Worm (Caenorhabditis elegans) whole organism, L3 larva: Measurements from ENCODE around the gene F07C4.10.

Experiments
- R02D3.7 ChIP-seq: fragments of 150-350 bp; optimal IDR thresholded peaks from 2 replicates; lab custom pipeline; 2014; ENCODE audit warnings: missing biosample characterization, missing genetic modification characterization
- ZK546.5 ChIP-seq: sonication (generic microtip); optimal IDR thresholded peaks from 2 replicates; lab custom pipeline; 2017; ENCODE audit warnings: missing biosample characterization, missing genetic modification characterization
- aly-2 ChIP-seq: fragments of 150-350 bp; optimal IDR thresholded peaks from 2 replicates; lab custom pipeline; 2014; ENCODE audit warnings: missing biosample characterization, missing genetic modification characterization
- ama-1 ChIP-seq: fragments of 150-350 bp; optimal IDR thresholded peaks from 2 replicates; lab custom pipeline; 2018
- ceh-16 ChIP-seq: sonication (generic microtip); optimal IDR thresholded peaks from 2 replicates; lab custom pipeline; 2017; ENCODE audit warnings: missing biosample characterization, missing genetic modification characterization
- ceh-28 ChIP-seq: fragments of 150-350 bp; optimal IDR thresholded peaks from 2 replicates; lab custom pipeline; 2014; ENCODE audit warnings: missing biosample characterization, missing genetic modification reagents, missing genetic modification characterization
- ceh-82 ChIP-seq: fragments of 150-350 bp; optimal IDR thresholded peaks from 2 replicates; lab custom pipeline; 2014; ENCODE audit warnings: missing biosample characterization, missing genetic modification characterization
- ceh-9 ChIP-seq: sonication (generic microtip); optimal IDR thresholded peaks from 2 replicates; lab custom pipeline; 2018; ENCODE audit warnings: missing biosample characterization, missing genetic modification characterization
- egl-27 ChIP-seq: sonication (generic microtip); optimal IDR thresholded peaks from 4 replicates; lab custom pipeline; 2017; ENCODE audit warnings: missing biosample characterization, missing genetic modification reagents, missing genetic modification characterization
- egl-5 ChIP-seq: fragments of 150-350 bp; optimal IDR thresholded peaks from 2 replicates; lab custom pipeline; 2017; ENCODE audit warnings: missing biosample characterization, missing genetic modification reagents, missing genetic modification characterization, inconsistent platforms
- elt-1 ChIP-seq: fragments of 150-350 bp; optimal IDR thresholded peaks from 2 replicates; lab custom pipeline; 2014; ENCODE audit warnings: missing biosample characterization, missing genetic modification characterization
- elt-2 ChIP-seq: sonication (generic microtip); optimal IDR thresholded peaks from 2 replicates; lab custom pipeline; 2016; ENCODE audit warnings: missing genetic modification reagents, mild to moderate bottlenecking, missing genetic modification characterization, missing compliant biosample characterization
- elt-3 ChIP-seq, 3 experiments: fragments of 150-350 bp in 1 of 3; sonication (generic microtip) in 2 of 3; optimal IDR thresholded peaks; 2 replicates in 2 of 3; 4 replicates in 1 of 3; lab custom pipeline; 2014 to 2017; ENCODE audit warnings: missing biosample characterization in 3 of 3, missing genetic modification characterization in 3 of 3
- eor-1 ChIP-seq, 2 experiments: fragments of 150-350 bp; optimal IDR thresholded peaks; 2 replicates each; lab custom pipeline; 2014 to 2018; ENCODE audit warnings: missing biosample characterization in 2 of 2, missing genetic modification characterization in 2 of 2
- fkh-10 ChIP-seq: sonication (generic microtip); optimal IDR thresholded peaks from 2 replicates; lab custom pipeline; 2017; ENCODE audit warnings: missing biosample characterization, missing genetic modification reagents, missing genetic modification characterization
- fos-1 ChIP-seq: fragments of 150-350 bp; optimal IDR thresholded peaks from 2 replicates; lab custom pipeline; 2014; ENCODE audit warnings: missing biosample characterization, missing genetic modification characterization
- hmg-11 ChIP-seq: sonication (generic microtip); optimal IDR thresholded peaks from 2 replicates; lab custom pipeline; 2016; ENCODE audit warnings: missing genetic modification characterization, missing compliant biosample characterization
- jun-1 ChIP-seq: fragments of 150-350 bp; optimal IDR thresholded peaks from 2 replicates; lab custom pipeline; 2014; ENCODE audit warnings: missing biosample characterization, missing genetic modification reagents, missing genetic modification characterization
- lin-15B ChIP-seq: fragments of 150-350 bp; optimal IDR thresholded peaks from 2 replicates; lab custom pipeline; 2014; ENCODE audit warnings: missing biosample characterization, missing genetic modification characterization
- mml-1 ChIP-seq: fragments of 150-350 bp; sonication (generic microtip); optimal IDR thresholded peaks from 3 replicates; lab custom pipeline; 2014; ENCODE audit warnings: missing biosample characterization, missing genetic modification characterization
- nfya-1 ChIP-seq: sonication (generic microtip); optimal IDR thresholded peaks from 2 replicates; lab custom pipeline; 2017; ENCODE audit warnings: missing genetic modification characterization, mild to moderate bottlenecking, missing compliant biosample characterization, antibody characterized with exemption, moderate library complexity; ENCODE audit not compliant: insufficient read depth
- nhr-11 ChIP-seq: fragments of 150-350 bp; optimal IDR thresholded peaks from 2 replicates; lab custom pipeline; 2014; ENCODE audit warnings: missing biosample characterization, missing genetic modification characterization
- nhr-12 ChIP-seq: fragments of 150-350 bp; optimal IDR thresholded peaks from 2 replicates; lab custom pipeline; 2014; ENCODE audit warnings: missing biosample characterization, missing genetic modification characterization
- nhr-23 ChIP-seq: fragments of 150-350 bp; optimal IDR thresholded peaks from 2 replicates; lab custom pipeline; 2014; ENCODE audit warnings: missing biosample characterization, missing genetic modification reagents, missing genetic modification characterization
- nhr-28 ChIP-seq: fragments of 150-350 bp; optimal IDR thresholded peaks from 2 replicates; lab custom pipeline; 2014; ENCODE audit warnings: missing biosample characterization, missing genetic modification characterization
- nhr-43 ChIP-seq: sonication (generic microtip); optimal IDR thresholded peaks from 2 replicates; lab custom pipeline; 2016; ENCODE audit warnings: mild to moderate bottlenecking, missing genetic modification characterization, missing compliant biosample characterization; ENCODE audit not compliant: poor library complexity, severe bottlenecking
- pha-4 ChIP-seq: fragments of 150-350 bp; optimal IDR thresholded peaks from 2 replicates; lab custom pipeline; 2014; ENCODE audit warnings: missing biosample characterization, missing genetic modification reagents, missing genetic modification characterization
- sea-2 ChIP-seq: fragments of 150-350 bp; sonication (generic microtip); optimal IDR thresholded peaks from 4 replicates; lab custom pipeline; 2014; ENCODE audit warnings: missing biosample characterization, missing genetic modification reagents, missing genetic modification characterization
- snpc-4 ChIP-seq: fragments of 150-350 bp; optimal IDR thresholded peaks from 2 replicates; lab custom pipeline; 2014; ENCODE audit warnings: missing biosample characterization, missing genetic modification characterization
- tbx-2 ChIP-seq: sonication (generic microtip); optimal IDR thresholded peaks from 2 replicates; lab custom pipeline; 2016; ENCODE audit warnings: mild to moderate bottlenecking, missing genetic modification characterization, missing compliant biosample characterization
- unc-39 ChIP-seq: sonication (generic microtip); optimal IDR thresholded peaks from 4 replicates; lab custom pipeline; 2017; ENCODE audit warnings: missing biosample characterization, missing genetic modification characterization
- ztf-11 ChIP-seq: fragments of 150-350 bp; optimal IDR thresholded peaks from 2 replicates; lab custom pipeline; 2014; ENCODE audit warnings: missing biosample characterization, missing genetic modification characterization

Gene F07C4.10

ce11 chrV:7601443-7601842 is 38.2 kb downstream of the F07C4.10 start, which contains the start of gene scl-26:
scl-26 (minus strand) TSS chrV:7601543.
- TF ChIP-seq egl-27 (tag; lab: Kevin White, UChicago) (no peak), ZK546.5 (tag; lab: Kevin White, UChicago) (no peak), egl-5 (tag; lab: Kevin White, UChicago) (no peak), nhr-28 (tag; lab: Kevin White, UChicago) (no peak), ztf-11 (tag; lab: Kevin White, UChicago) (no peak), elt-2 (tag; lab: Kevin White, UChicago) (no peak)

DNA sequence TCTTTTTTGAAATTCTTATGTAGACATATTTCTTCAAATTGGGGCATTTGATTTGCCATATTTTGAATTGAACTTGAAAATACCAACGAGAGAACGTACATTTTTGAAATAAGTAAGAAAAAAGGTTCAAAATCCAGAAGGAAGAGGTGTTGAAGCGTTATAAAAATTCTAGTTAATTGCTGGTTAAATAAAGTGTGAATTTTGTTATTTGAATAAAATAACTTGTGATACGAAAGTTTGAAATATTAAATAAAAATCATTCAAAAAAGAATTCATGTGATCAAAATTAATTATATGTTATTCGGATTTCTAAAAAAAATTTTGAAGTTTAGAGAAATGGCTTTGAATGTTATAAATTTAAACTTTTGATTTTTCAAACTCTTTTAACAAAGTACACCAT is 39.5 kb downstream of the F07C4.10 start, which contains the start of gene C50E3.9:
TSS of gene C50E3.9 (minus strand) at position 101 of the 400 bp plus-strand sequence.
- no peak for TF ChIP-seq hmg-11
- TF ChIP-seq R02D3.7 (tag; lab: Kevin White, UChicago): no peak
- TF ChIP-seq elt-1: no peak
- TF ChIP-seq elt-3 (tag; optimal IDR thresholded peaks at IDR 0.05; lab: Kevin White, UChicago): no peak
- TF ChIP-seq nhr-12: no peak
- no peak for TF ChIP-seq lin-15B (tag; lab: Kevin White, UChicago)
- no peak for TF ChIP-seq ceh-28 (tag; lab: Kevin White, UChicago)
- TF ChIP-seq mml-1 (tag; lab: Kevin White, UChicago): no peak
- no peak for TF ChIP-seq aly-2 (tag; lab: Kevin White, UChicago)
- no peak for TF ChIP-seq ceh-9 (tag; lab: Kevin White, UChicago)
- no peak for TF ChIP-seq eor-1 (tag; optimal IDR thresholded peaks at IDR 0.05; lab: Kevin White, UChicago)
- TF ChIP-seq ceh-82: no peak
- no peak for TF ChIP-seq nfya-1 (tag; lab: Kevin White, UChicago)
- no peak for TF ChIP-seq ama-1
- no peak for TF ChIP-seq nhr-23 (tag; lab: Kevin White, UChicago)
- TF ChIP-seq ztf-11 (tag; lab: Kevin White, UChicago): no peak
- no peak for TF ChIP-seq jun-1 (tag; lab: Kevin White, UChicago)
- TF ChIP-seq nhr-28 (tag; lab: Kevin White, UChicago): no peak

ce11 chrV:7598269-7598668 is 41.4 kb downstream of the F07C4.10 start, which contains the start of gene C50E3.7:
C50E3.7 (minus strand) TSS chrV:7598369.
- TF ChIP-seq pha-4 (tag; lab: Kevin White, UChicago) (no peak), elt-3 (tag; optimal IDR thresholded peaks at IDR 0.05; lab: Kevin White, UChicago) (no peak), ama-1 (no peak), ZK546.5 (tag; lab: Kevin White, UChicago) (no peak), sea-2 (GFP tag; lab: Kevin White, UChicago) (no peak), nfya-1 (tag; lab: Kevin White, UChicago) (no peak), hmg-11 (no peak), R02D3.7 (tag; lab: Kevin White, UChicago) (no peak), nhr-11 (tag; lab: Kevin White, UChicago) (no peak), fkh-10 (GFP tag; lab: Kevin White, UChicago) (no peak), nhr-43 (tag; lab: Kevin White, UChicago) (no peak), fos-1 (tag; lab: Kevin White, UChicago) (no peak), ceh-28 (tag; lab: Kevin White, UChicago) (no peak), unc-39 (no peak), lin-15B (tag; lab: Kevin White, UChicago) (no peak), ceh-16 (no peak), aly-2 (tag; lab: Kevin White, UChicago) (no peak), nhr-23 (tag; lab: Kevin White, UChicago) (no peak)

ce11 chrV:7595132-7595531 is 44.6 kb downstream of the F07C4.10 start:
- TF ChIP-seq snpc-4: peak; percentile 6
- no peak for TF ChIP-seq ztf-11 (tag; lab: Kevin White, UChicago)
- TF ChIP-seq, all 47 proteins: peak for 1

- no peak for TF ChIP-seq tbx-2 (tag; lab: Kevin White, UChicago)
- TF ChIP-seq sea-2 (GFP tag; lab: Kevin White, UChicago): no peak
- TF ChIP-seq, all 47 proteins: peak for 0
These were observed 49.2 kb downstream of the F07C4.10 start, which contains the start of gene C50E3.6 for ce11 chrV:7590454-7590853. C50E3.6 (minus strand) TSS chrV:7590554.
